Worm (Caenorhabditis elegans) whole organism, L1 larva: Measurements from ENCODE around the gene T28A8.3.

Source experiments
- C16A3.4 ChIP-seq: fragments of 150-350 bp; optimal IDR thresholded peaks from 2 replicates; lab custom pipeline; 2014; ENCODE audit warnings: missing biosample characterization, missing genetic modification characterization
- C34B4.2 ChIP-seq: sonication (generic microtip); optimal IDR thresholded peaks from 2 replicates; lab custom pipeline; 2017; ENCODE audit warnings: mild to moderate bottlenecking, missing genetic modification characterization, missing compliant biosample characterization
- Y116A8C.19 ChIP-seq: sonication (generic microtip); optimal IDR thresholded peaks from 2 replicates; lab custom pipeline; 2016; ENCODE audit warnings: missing compliant biosample characterization, missing genetic modification characterization, borderline replicate concordance
- aha-1 ChIP-seq: fragments of 150-350 bp; optimal IDR thresholded peaks from 2 replicates; lab custom pipeline; 2014; ENCODE audit warnings: missing biosample characterization, missing genetic modification characterization
- alr-1 ChIP-seq: fragments of 200-800 bp; sonication (Bioruptor generic); optimal IDR thresholded peaks from 2 replicates; lab custom pipeline; 2018; ENCODE audit warnings: borderline replicate concordance, mild to moderate bottlenecking, missing genetic modification characterization, missing compliant biosample characterization
- aly-2 ChIP-seq: fragments of 150-350 bp; optimal IDR thresholded peaks from 2 replicates; lab custom pipeline; 2014; ENCODE audit warnings: missing biosample characterization, missing genetic modification characterization
- ceh-63 ChIP-seq: fragments of 200-800 bp; sonication (Bioruptor generic); optimal IDR thresholded peaks from 2 replicates; lab custom pipeline; 2018; ENCODE audit warnings: mild to moderate bottlenecking, missing genetic modification characterization, missing compliant biosample characterization
- ceh-8 ChIP-seq: fragments of 200-800 bp; sonication (Bioruptor generic); optimal IDR thresholded peaks from 2 replicates; lab custom pipeline; 2018; ENCODE audit warnings: mild to moderate bottlenecking, missing genetic modification characterization, moderate library complexity, missing compliant biosample characterization
- ceh-88 ChIP-seq: fragments of 200-800 bp; sonication (Bioruptor generic); IDR thresholded peaks from 2 replicates; pipeline ENCODE4 v1.3.6; 2022; ENCODE audit warnings: missing genetic modification characterization, missing compliant biosample characterization
- ceh-90 ChIP-seq: sonication (generic microtip); optimal IDR thresholded peaks from 2 replicates; lab custom pipeline; 2016; ENCODE audit warnings: missing genetic modification characterization, missing compliant biosample characterization
- ces-1 ChIP-seq: fragments of 150-350 bp; optimal IDR thresholded peaks from 2 replicates; lab custom pipeline; 2014; ENCODE audit warnings: missing biosample characterization, missing genetic modification reagents, missing genetic modification characterization
- dsc-1 ChIP-seq: sonication (generic microtip); optimal IDR thresholded peaks from 2 replicates; lab custom pipeline; 2016; ENCODE audit warnings: mild to moderate bottlenecking, missing genetic modification characterization, missing compliant biosample characterization
- efl-1 ChIP-seq, 4 experiments: fragments of 150-350 bp; optimal IDR thresholded peaks in 3 of 4; peaks in 1 of 4; 1 replicate in 1 of 4; 2 replicates in 3 of 4; lab custom pipeline; 2014; ENCODE audit warnings: missing biosample characterization in 2 of 4, missing genetic modification characterization in 2 of 4, missing genetic modification reagents in 2 of 4
- efl-3 ChIP-seq: fragments of 200-800 bp; sonication (Bioruptor generic); optimal IDR thresholded peaks from 2 replicates; lab custom pipeline; 2018; ENCODE audit warnings: mild to moderate bottlenecking, missing genetic modification characterization, missing compliant biosample characterization
- elt-2 ChIP-seq: sonication (generic microtip); optimal IDR thresholded peaks from 2 replicates; lab custom pipeline; 2016; ENCODE audit warnings: missing genetic modification characterization, mild to moderate bottlenecking, inconsistent platforms, missing compliant biosample characterization, missing genetic modification reagents
- elt-3 ChIP-seq, 6 experiments: fragments of 150-350 bp in 1 of 6; sonication (generic microtip); optimal IDR thresholded peaks; 2 replicates each; lab custom pipeline; 2017 to 2018; ENCODE audit warnings: missing biosample characterization in 6 of 6, missing genetic modification characterization in 6 of 6, inconsistent platforms in 1 of 6
- fkh-10 ChIP-seq: sonication (generic microtip); optimal IDR thresholded peaks from 2 replicates; lab custom pipeline; 2017; ENCODE audit warnings: missing biosample characterization, missing genetic modification reagents, missing genetic modification characterization
- fkh-8 ChIP-seq: sonication (generic microtip); optimal IDR thresholded peaks from 2 replicates; lab custom pipeline; 2016; ENCODE audit warnings: mild to moderate bottlenecking, missing genetic modification characterization, missing compliant biosample characterization
- fos-1 ChIP-seq: fragments of 150-350 bp; optimal IDR thresholded peaks from 2 replicates; lab custom pipeline; 2014; ENCODE audit warnings: missing biosample characterization, missing genetic modification characterization
- hlh-17 ChIP-seq: fragments of 200-800 bp; sonication (Bioruptor generic); optimal IDR thresholded peaks from 2 replicates; lab custom pipeline; 2018; ENCODE audit warnings: missing genetic modification characterization, mild to moderate bottlenecking, missing compliant biosample characterization, moderate library complexity, borderline replicate concordance
- hlh-4 ChIP-seq: sonication (generic microtip); optimal IDR thresholded peaks from 2 replicates; lab custom pipeline; 2016; ENCODE audit warnings: mild to moderate bottlenecking, missing genetic modification characterization, missing compliant biosample characterization
- hpl-2 ChIP-seq: fragments of 150-350 bp; optimal IDR thresholded peaks from 2 replicates; lab custom pipeline; 2014; ENCODE audit warnings: missing biosample characterization, missing genetic modification reagents, missing genetic modification characterization
- irx-1 ChIP-seq: sonication (generic microtip); optimal IDR thresholded peaks from 2 replicates; lab custom pipeline; 2016; ENCODE audit warnings: missing genetic modification characterization, missing compliant biosample characterization
- isw-1 ChIP-seq: fragments of 200-800 bp; sonication (Bioruptor generic); IDR thresholded peaks from 2 replicates; pipeline ENCODE4 v1.3.6; 2022; ENCODE audit warnings: missing genetic modification characterization, missing compliant biosample characterization
- lin-14 ChIP-seq: fragments of 200-800 bp; sonication (Bioruptor generic); optimal IDR thresholded peaks from 2 replicates; lab custom pipeline; 2018; ENCODE audit warnings: mild to moderate bottlenecking, missing genetic modification characterization, moderate library complexity, missing compliant biosample characterization
- lin-35 ChIP-seq, 2 experiments: fragments of 150-350 bp; optimal IDR thresholded peaks; 2 replicates each; lab custom pipeline; 2014; ENCODE audit warnings: missing biosample characterization in 2 of 2, missing genetic modification characterization in 2 of 2, missing genetic modification reagents in 2 of 2
- lin-39 ChIP-seq: fragments of 150-350 bp; optimal IDR thresholded peaks from 2 replicates; lab custom pipeline; 2014; ENCODE audit warnings: missing biosample characterization, missing genetic modification reagents, missing genetic modification characterization
- lir-3 ChIP-seq: sonication (generic microtip); optimal IDR thresholded peaks from 2 replicates; lab custom pipeline; 2016; ENCODE audit warnings: mild to moderate bottlenecking, missing genetic modification characterization, moderate library complexity, missing compliant biosample characterization; ENCODE audit not compliant: poor library complexity
- mef-2 ChIP-seq: fragments of 150-350 bp; optimal IDR thresholded peaks from 2 replicates; lab custom pipeline; 2014; ENCODE audit warnings: missing biosample characterization, missing genetic modification characterization
- nhr-11 ChIP-seq: fragments of 150-350 bp; optimal IDR thresholded peaks from 2 replicates; lab custom pipeline; 2014; ENCODE audit warnings: missing biosample characterization, missing genetic modification characterization
- nhr-19 ChIP-seq: fragments of 200-800 bp; sonication (Bioruptor generic); conservative IDR thresholded peaks from 2 replicates; pipeline ENCODE4 v1.3.6; 2022; ENCODE audit warnings: missing genetic modification characterization, missing compliant biosample characterization
- nhr-237 ChIP-seq: fragments of 150-350 bp; optimal IDR thresholded peaks from 2 replicates; lab custom pipeline; 2014; ENCODE audit warnings: missing biosample characterization, missing genetic modification characterization
- nhr-71 ChIP-seq: sonication (generic microtip); optimal IDR thresholded peaks from 2 replicates; lab custom pipeline; 2016; ENCODE audit warnings: mild to moderate bottlenecking, missing genetic modification characterization, moderate library complexity, missing compliant biosample characterization
- nhr-76 ChIP-seq: sonication (generic microtip); optimal IDR thresholded peaks from 2 replicates; lab custom pipeline; 2017; ENCODE audit warnings: missing biosample characterization, missing genetic modification characterization
- nhr-84 ChIP-seq: sonication (generic microtip); optimal IDR thresholded peaks from 2 replicates; lab custom pipeline; 2017; ENCODE audit warnings: missing biosample characterization, missing genetic modification characterization
- nhr-90 ChIP-seq: sonication (generic microtip); optimal IDR thresholded peaks from 2 replicates; lab custom pipeline; 2016; ENCODE audit warnings: mild to moderate bottlenecking, missing genetic modification characterization, missing compliant biosample characterization; ENCODE audit not compliant: poor library complexity
- pqm-1 ChIP-seq: sonication (generic microtip); optimal IDR thresholded peaks from 3 replicates; lab custom pipeline; 2017; ENCODE audit warnings: missing biosample characterization, missing genetic modification characterization
- rnt-1 ChIP-seq: sonication (generic microtip); optimal IDR thresholded peaks from 2 replicates; lab custom pipeline; 2016; ENCODE audit warnings: mild to moderate bottlenecking, missing genetic modification characterization, moderate library complexity, missing compliant biosample characterization
- snu-23 ChIP-seq: sonication (generic microtip); optimal IDR thresholded peaks from 2 replicates; lab custom pipeline; 2016; ENCODE audit warnings: missing genetic modification characterization, missing compliant biosample characterization
- swsn-7 ChIP-seq: sonication (generic microtip); optimal IDR thresholded peaks from 2 replicates; lab custom pipeline; 2016; ENCODE audit warnings: missing genetic modification characterization, missing compliant biosample characterization
- unc-130 ChIP-seq: fragments of 150-350 bp; optimal IDR thresholded peaks from 2 replicates; lab custom pipeline; 2017; ENCODE audit warnings: missing biosample characterization, missing genetic modification characterization, inconsistent platforms
- vab-15 ChIP-seq: sonication (generic microtip); optimal IDR thresholded peaks from 2 replicates; lab custom pipeline; 2017; ENCODE audit warnings: missing genotype, mild to moderate bottlenecking, missing genetic modification characterization, missing compliant biosample characterization
- xbp-1 ChIP-seq: sonication (generic microtip); optimal IDR thresholded peaks from 2 replicates; lab custom pipeline; 2016; ENCODE audit warnings: missing genetic modification characterization, missing compliant biosample characterization
- zag-1 ChIP-seq: fragments of 150-350 bp; optimal IDR thresholded peaks from 2 replicates; lab custom pipeline; 2014; ENCODE audit warnings: missing biosample characterization, missing genetic modification characterization
- zip-4 ChIP-seq: fragments of 200-800 bp; sonication (Bioruptor generic); optimal IDR thresholded peaks from 2 replicates; lab custom pipeline; 2018; ENCODE audit warnings: mild to moderate bottlenecking, missing genetic modification characterization, moderate library complexity, missing compliant biosample characterization
- ztf-11 ChIP-seq, 2 experiments: sonication (generic microtip); optimal IDR thresholded peaks; 2 replicates each; lab custom pipeline; 2016 to 2017; ENCODE audit warnings: missing genetic modification characterization in 2 of 2, missing biosample characterization in 1 of 2, missing compliant biosample characterization in 1 of 2

Gene T28A8.3

DNA sequence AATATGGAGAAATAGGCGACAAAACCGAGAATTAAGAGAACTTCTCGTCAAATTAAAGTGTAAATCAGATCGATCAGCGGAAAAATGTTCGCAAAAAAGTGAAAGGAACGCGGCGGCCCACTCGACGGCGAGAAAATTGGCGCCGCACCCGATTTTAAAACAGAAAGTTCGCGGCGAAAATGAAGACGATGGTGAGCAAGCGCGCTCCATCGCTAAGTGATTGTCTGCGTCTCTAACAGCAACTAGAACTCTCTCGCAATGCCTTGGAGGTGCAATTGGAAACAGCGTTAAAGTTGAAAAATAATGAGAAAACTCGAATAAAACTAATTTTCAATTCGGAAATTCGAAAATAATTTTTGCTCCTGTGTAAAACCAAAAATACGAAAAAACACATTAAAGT is 24.2 kb downstream of the T28A8.3 start (continued):
- TF ChIP-seq lin-14 (peak; percentile 78), elt-2 (tag; lab: Kevin White, UChicago) (no peak), fkh-10 (peak; percentile 16), rnt-1 (peak; percentile 72), nhr-11 (tag; lab: Kevin White, UChicago) (no peak), C16A3.4 (tag; lab: Kevin White, UChicago) (peak; percentile 65), lir-3 (tag; lab: Kevin White, UChicago) (no peak), nhr-71 (tag; lab: Kevin White, UChicago) (peak; percentile 79), mef-2 (no peak), swsn-7 (tag; lab: Kevin White, UChicago) (peak; percentile 67), unc-130 (peak; percentile 77), Y116A8C.19 (no peak), ceh-90 (tag; lab: Kevin White, UChicago) (no peak), nhr-76 (tag; lab: Kevin White, UChicago) (no peak), lin-35 (GFP tag; optimal IDR thresholded peaks at IDR 0.05; lab: Kevin White, UChicago) (peak; percentile 82 to 92), nhr-19 (GFP tag; lab: Robert Waterston, UW) (peak; percentile 60), ceh-63 (GFP tag; lab: Kevin White, UChicago) (no peak), ztf-11 (tag; optimal IDR thresholded peaks at IDR 0.05; lab: Kevin White, UChicago) (no peak), hlh-17 (GFP tag; lab: Kevin White, UChicago) (no peak), aha-1 (tag; lab: Kevin White, UChicago) (no peak), hlh-4 (tag; lab: Kevin White, UChicago) (no peak), fos-1 (tag; lab: Kevin White, UChicago) (peak; percentile 9), isw-1 (peak; percentile 42), xbp-1 (tag; lab: Kevin White, UChicago) (peak; percentile 51), nhr-237 (tag; lab: Kevin White, UChicago) (no peak), irx-1 (tag; lab: Kevin White, UChicago) (peak; percentile 20), elt-3 (tag; optimal IDR thresholded peaks at IDR 0.05; lab: Kevin White, UChicago) (peak in 1 of 6 experiments; percentile 12), pqm-1 (no peak), zip-4 (GFP tag; lab: Kevin White, UChicago) (no peak), efl-1 (optimal IDR thresholded peaks at IDR 0.05; lab: Kevin White, UChicago) (peak; percentile 87 to 89), efl-1 (GFP tag; optimal IDR thresholded peaks at IDR 0.05 in 1 of 2; lab: Kevin White, UChicago) (peak; percentile 87 to 98), dsc-1 (tag; lab: Kevin White, UChicago) (peak; percentile 63), vab-15 (tag; lab: Kevin White, UChicago) (peak; percentile 57), fkh-8 (tag; lab: Kevin White, UChicago) (peak; percentile 62), alr-1 (tag; lab: Kevin White, UChicago) (no peak), C34B4.2 (tag; lab: Kevin White, UChicago) (no peak), lin-39 (tag; lab: Kevin White, UChicago) (peak; percentile 23), ceh-88 (GFP tag; lab: Robert Waterston, UW) (no peak), ces-1 (GFP tag; lab: Kevin White, UChicago) (no peak), ceh-8 (GFP tag; lab: Kevin White, UChicago) (no peak), nhr-84 (tag; lab: Kevin White, UChicago) (no peak), snu-23 (GFP tag; lab: Kevin White, UChicago) (peak; percentile 74), zag-1 (no peak), aly-2 (tag; lab: Kevin White, UChicago) (no peak), hpl-2 (GFP tag; lab: Kevin White, UChicago) (no peak), nhr-90 (tag; lab: Kevin White, UChicago) (peak; percentile 49), efl-3 (GFP tag; lab: Kevin White, UChicago) (no peak)
